Fruit fly (Drosophila melanogaster) whole organism, embryonic: Measurements from ENCODE around the gene sad.

ENCODE experiments used
- Atf-2 ChIP-seq: fragments of 200-800 bp; sonication (Bioruptor generic); optimal IDR thresholded peaks from 2 replicates; lab custom pipeline; 2016; ENCODE audit warnings: missing biosample characterization, missing genetic modification characterization
- CG12071 ChIP-seq: fragments of 200-800 bp; sonication (Bioruptor generic); optimal IDR thresholded peaks from 3 replicates; lab custom pipeline; 2018; ENCODE audit warnings: missing biosample characterization, mild to moderate bottlenecking, missing genetic modification characterization
- CG12155 ChIP-seq: fragments of 200-800 bp; sonication (Bioruptor generic); optimal IDR thresholded peaks from 3 replicates; lab custom pipeline; 2016; ENCODE audit warnings: missing biosample characterization, missing genetic modification characterization
- CG13424 ChIP-seq: fragments of 200-800 bp; sonication (Bioruptor generic); optimal IDR thresholded peaks from 2 replicates; lab custom pipeline; 2019; ENCODE audit warnings: missing biosample characterization, mild to moderate bottlenecking, missing genetic modification characterization, moderate library complexity
- CG1647 ChIP-seq: fragments of 200-800 bp; sonication (Bioruptor generic); optimal IDR thresholded peaks from 3 replicates; lab custom pipeline; 2016; ENCODE audit warnings: missing biosample characterization, missing genetic modification characterization
- CG17359 ChIP-seq: fragments of 200-800 bp; sonication (Bioruptor generic); optimal IDR thresholded peaks from 3 replicates; lab custom pipeline; 2018; ENCODE audit warnings: missing biosample characterization, mild to moderate bottlenecking, missing genetic modification characterization, moderate library complexity
- CG18599 ChIP-seq: fragments of 200-800 bp; sonication (Bioruptor generic); optimal IDR thresholded peaks from 3 replicates; lab custom pipeline; 2017; ENCODE audit warnings: missing biosample characterization, missing genetic modification characterization, mild to moderate bottlenecking, moderate library complexity, missing genetic modification reagents
- CG2129 ChIP-seq: fragments of 200-800 bp; sonication (Bioruptor generic); IDR thresholded peaks from 2 replicates; pipeline ENCODE4 v1.3.6; 2022; ENCODE audit warnings: missing biosample characterization, missing genetic modification characterization; ENCODE audit not compliant: partially characterized antibody
- CG30403 ChIP-seq: fragments of 200-800 bp; sonication (Bioruptor generic); optimal IDR thresholded peaks from 3 replicates; lab custom pipeline; 2016; ENCODE audit warnings: missing biosample characterization, missing genetic modification characterization
- CG31224 ChIP-seq: fragments of 200-800 bp; sonication (Bioruptor generic); IDR thresholded peaks from 2 replicates; pipeline ENCODE4 v1.3.6; 2022; ENCODE audit warnings: missing biosample characterization, missing genetic modification characterization
- CG34376 ChIP-seq: fragments of 200-800 bp; sonication (Bioruptor generic); optimal IDR thresholded peaks from 2 replicates; lab custom pipeline; 2018; ENCODE audit warnings: missing biosample characterization, mild to moderate bottlenecking, missing genetic modification characterization
- CG4730 ChIP-seq: fragments of 200-800 bp; sonication (Bioruptor generic); IDR thresholded peaks from 2 replicates; pipeline ENCODE4 v1.3.6; 2022; ENCODE audit warnings: missing biosample characterization, missing genetic modification characterization
- CG5953 ChIP-seq: fragments of 200-800 bp; sonication (Bioruptor generic); IDR thresholded peaks from 2 replicates; pipeline ENCODE4 v1.3.6; 2022; ENCODE audit warnings: missing biosample characterization, missing genetic modification characterization
- CG6175 ChIP-seq: fragments of 200-800 bp; sonication (Bioruptor generic); IDR thresholded peaks from 3 replicates; pipeline ENCODE4 v1.3.6; 2022; ENCODE audit warnings: missing biosample characterization, missing genetic modification characterization
- CG6689 ChIP-seq: fragments of 200-800 bp; sonication (Bioruptor generic); IDR thresholded peaks from 2 replicates; pipeline ENCODE4 v1.3.6; 2022; ENCODE audit warnings: missing biosample characterization, missing genetic modification characterization
- CG8359 ChIP-seq: fragments of 200-800 bp; sonication (Bioruptor generic); optimal IDR thresholded peaks from 2 replicates; lab custom pipeline; 2017; ENCODE audit warnings: missing biosample characterization, mild to moderate bottlenecking, missing genetic modification characterization, borderline replicate concordance
- Dek ChIP-seq: fragments of 200-800 bp; sonication (Bioruptor generic); optimal IDR thresholded peaks from 3 replicates; lab custom pipeline; 2019; ENCODE audit warnings: missing biosample characterization, mild to moderate bottlenecking, missing genetic modification characterization, moderate library complexity
- Dfd ChIP-seq, 2 experiments: fragments of >200 bp; optimal IDR thresholded peaks; 2 replicates each; lab custom pipeline; 2017; ENCODE audit warnings: missing biosample characterization in 2 of 2, missing genetic modification characterization in 2 of 2
- Dip2 ChIP-seq: fragments of 200-800 bp; sonication (Bioruptor generic); IDR thresholded peaks from 2 replicates; pipeline ENCODE4 v1.3.6; 2022; ENCODE audit warnings: missing biosample characterization, missing genetic modification characterization
- Doc3 ChIP-seq: fragments of 200-800 bp; sonication (Bioruptor generic); IDR thresholded peaks from 3 replicates; pipeline ENCODE4 v1.3.6; 2022; ENCODE audit warnings: missing biosample characterization, missing genetic modification characterization; ENCODE audit not compliant: partially characterized antibody
- H15 ChIP-seq: fragments of 200-800 bp; sonication (Bioruptor generic); IDR thresholded peaks from 3 replicates; pipeline ENCODE4 v1.3.6; 2022; ENCODE audit warnings: missing biosample characterization, missing genetic modification characterization
- HLHmδ ChIP-seq: fragments of 200-800 bp; sonication (Bioruptor generic); optimal IDR thresholded peaks from 2 replicates; lab custom pipeline; 2018; ENCODE audit warnings: missing biosample characterization, mild to moderate bottlenecking, missing genetic modification characterization, moderate library complexity
- HmgD ChIP-seq: fragments of 200-800 bp; sonication (Bioruptor generic); optimal IDR thresholded peaks from 3 replicates; lab custom pipeline; 2016; ENCODE audit warnings: missing biosample characterization, missing genetic modification characterization
- Mes4 ChIP-seq: fragments of 200-800 bp; sonication (Bioruptor generic); optimal IDR thresholded peaks from 2 replicates; lab custom pipeline; 2016; ENCODE audit warnings: missing biosample characterization, missing genetic modification characterization
- NK7.1 ChIP-seq: fragments of 200-800 bp; sonication (Bioruptor generic); optimal IDR thresholded peaks from 3 replicates; lab custom pipeline; 2016; ENCODE audit warnings: missing biosample characterization, missing genetic modification characterization
- Optix ChIP-seq: fragments of 200-800 bp; sonication (Bioruptor generic); IDR thresholded peaks from 3 replicates; pipeline ENCODE4 v1.3.6; 2022; ENCODE audit warnings: missing biosample characterization, missing genetic modification characterization
- Poxn ChIP-seq: fragments of 200-800 bp; sonication (Bioruptor generic); IDR thresholded peaks from 2 replicates; pipeline ENCODE4 v1.3.6; 2022; ENCODE audit warnings: missing biosample characterization, missing genetic modification characterization
- Sox102F ChIP-seq: fragments of 200-800 bp; sonication (Bioruptor generic); optimal IDR thresholded peaks from 2 replicates; lab custom pipeline; 2018; ENCODE audit warnings: missing biosample characterization, mild to moderate bottlenecking, missing genetic modification characterization, moderate library complexity
- Sry-δ ChIP-seq: fragments of 200-800 bp; sonication (Bioruptor generic); optimal IDR thresholded peaks from 2 replicates; lab custom pipeline; 2016; ENCODE audit warnings: missing biosample characterization, missing genetic modification characterization
- Ssrp ChIP-seq: fragments of 200-800 bp; sonication (Bioruptor generic); optimal IDR thresholded peaks from 2 replicates; lab custom pipeline; 2018; ENCODE audit warnings: missing biosample characterization, mild to moderate bottlenecking, missing genetic modification characterization, moderate library complexity
- Stat92E ChIP-seq, 3 experiments: fragments of >200 bp in 2 of 3; fragments of 200-800 bp in 1 of 3; sonication (Bioruptor generic) in 1 of 3; optimal IDR thresholded peaks; 2 replicates each; lab custom pipeline; 2017 to 2019; ENCODE audit warnings: missing biosample characterization in 3 of 3, missing genetic modification characterization in 3 of 3, mild to moderate bottlenecking in 1 of 3, moderate library complexity in 1 of 3
- Vsx1 ChIP-seq: fragments of 200-800 bp; sonication (Bioruptor generic); optimal IDR thresholded peaks from 2 replicates; lab custom pipeline; 2017; ENCODE audit warnings: missing biosample characterization, mild to moderate bottlenecking, missing genetic modification characterization, missing genetic modification reagents
- cato ChIP-seq: fragments of 200-800 bp; sonication (Bioruptor generic); optimal IDR thresholded peaks from 2 replicates; lab custom pipeline; 2016; ENCODE audit warnings: missing biosample characterization, missing genetic modification characterization, borderline replicate concordance
- chif ChIP-seq, 2 experiments: fragments of 200-800 bp; sonication (Bioruptor generic); optimal IDR thresholded peaks; 3 replicates each; lab custom pipeline; 2016; ENCODE audit warnings: missing biosample characterization in 2 of 2, missing genetic modification characterization in 2 of 2
- corto ChIP-seq: fragments of 200-800 bp; sonication (Bioruptor generic); optimal IDR thresholded peaks from 2 replicates; lab custom pipeline; 2016; ENCODE audit warnings: missing biosample characterization, mild to moderate bottlenecking, missing genetic modification characterization, moderate library complexity
- fd64A ChIP-seq: fragments of 200-800 bp; sonication (Bioruptor generic); optimal IDR thresholded peaks from 3 replicates; lab custom pipeline; 2018; ENCODE audit warnings: missing biosample characterization, mild to moderate bottlenecking, missing genetic modification characterization
- gfzf ChIP-seq: fragments of 200-800 bp; sonication (Bioruptor generic); optimal IDR thresholded peaks from 2 replicates; lab custom pipeline; 2016; ENCODE audit warnings: missing biosample characterization, mild to moderate bottlenecking, missing genetic modification characterization, moderate library complexity
- grau ChIP-seq: fragments of 200-800 bp; optimal IDR thresholded peaks from 3 replicates; lab custom pipeline; 2019; ENCODE audit warnings: missing biosample characterization, mild to moderate bottlenecking, missing genetic modification characterization, moderate library complexity
- gt ChIP-seq: fragments of 200-800 bp; sonication (Bioruptor generic); IDR thresholded peaks from 2 replicates; pipeline ENCODE4 v1.3.6; 2022; ENCODE audit warnings: missing biosample characterization, missing genetic modification characterization
- jumu ChIP-seq: fragments of 200-800 bp; sonication (Bioruptor generic); optimal IDR thresholded peaks from 3 replicates; lab custom pipeline; 2016; ENCODE audit warnings: missing biosample characterization, missing genetic modification characterization
- ken ChIP-seq: fragments of 200-800 bp; sonication (Bioruptor generic); IDR thresholded peaks from 3 replicates; pipeline ENCODE4 v1.3.6; 2022; ENCODE audit warnings: missing biosample characterization, missing genetic modification characterization
- nerfin-1 ChIP-seq: fragments of 200-800 bp; sonication (Bioruptor generic); optimal IDR thresholded peaks from 3 replicates; lab custom pipeline; 2019; ENCODE audit warnings: missing biosample characterization, mild to moderate bottlenecking, missing genetic modification characterization, moderate library complexity
- p53 ChIP-seq: fragments of 200-800 bp; sonication (Bioruptor generic); optimal IDR thresholded peaks from 2 replicates; lab custom pipeline; 2016; ENCODE audit warnings: missing biosample characterization, missing genetic modification characterization
- run ChIP-seq: fragments of 200-800 bp; sonication (Bioruptor generic); optimal IDR thresholded peaks from 3 replicates; lab custom pipeline; 2018; ENCODE audit warnings: missing biosample characterization, mild to moderate bottlenecking, missing genetic modification characterization
- so ChIP-seq: fragments of 200-800 bp; sonication (Bioruptor generic); IDR thresholded peaks from 3 replicates; pipeline ENCODE4 v1.3.6; 2022; ENCODE audit warnings: missing biosample characterization, missing genetic modification characterization
- ssp ChIP-seq: fragments of 200-800 bp; sonication (Bioruptor generic); IDR thresholded peaks from 2 replicates; pipeline ENCODE4 v1.3.6; 2022; ENCODE audit warnings: missing biosample characterization, missing genetic modification characterization
- tup ChIP-seq: fragments of 200-800 bp; sonication (Bioruptor generic); optimal IDR thresholded peaks from 2 replicates; lab custom pipeline; 2016; ENCODE audit warnings: missing biosample characterization, mild to moderate bottlenecking, missing genetic modification characterization, moderate library complexity
- wor ChIP-seq: fragments of 200-800 bp; sonication (Bioruptor generic); IDR thresholded peaks from 2 replicates; pipeline ENCODE4 v1.3.6; 2022; ENCODE audit warnings: missing biosample characterization, missing genetic modification characterization

The sad gene

dm6 chr3R:11887114-11888037 lies 10.3 kb downstream of the sad start, which contains the start of gene mthl5 (continued):
- peak; percentile 47; the same call in 1 of the 2 replicates for TF ChIP-seq wor (GFP tag; lab: Robert Waterston, UW)
- TF ChIP-seq HLHmδ (GFP tag; lab: Kevin White, UChicago) = peak; percentile 48
- TF ChIP-seq ssp (GFP tag; lab: Robert Waterston, UW) = peak; percentile 64
- no peak for TF ChIP-seq fd64A (GFP tag; lab: Kevin White, UChicago)
- TF ChIP-seq so (GFP tag; lab: Robert Waterston, UW) = peak; percentile 65; the same call in 2 of the 3 replicates
- peak; percentile 75 for TF ChIP-seq Sox102F (GFP tag; lab: Kevin White, UChicago)
- peak; percentile 80 for TF ChIP-seq Mes4 (GFP tag; lab: Kevin White, UChicago)
- peak; percentile 53 for TF ChIP-seq HmgD (GFP tag; lab: Kevin White, UChicago)
- TF ChIP-seq CG34376 (GFP tag; lab: Kevin White, UChicago) = no peak
- no peak for TF ChIP-seq Dip2
- peak; percentile 73 for TF ChIP-seq CG18599 (GFP tag; lab: Kevin White, UChicago)
- peak; percentile 40 for TF ChIP-seq Dek (tag; lab: Kevin White, UChicago)
- peak; percentile 74 for TF ChIP-seq corto (GFP tag; lab: Kevin White, UChicago)
- TF ChIP-seq Ssrp (tag; lab: Kevin White, UChicago) = peak; percentile 81
- TF ChIP-seq nerfin-1 (tag; lab: Kevin White, UChicago) = peak; percentile 78
- TF ChIP-seq CG2129 (GFP tag; lab: Robert Waterston, UW) = no peak
- peak; percentile 79 for TF ChIP-seq Atf-2
- TF ChIP-seq CG12071 (GFP tag; lab: Kevin White, UChicago) = peak; percentile 23
- peak; percentile 27 for TF ChIP-seq Sry-δ
- peak; percentile 37 for TF ChIP-seq p53 (GFP tag; lab: Kevin White, UChicago)
- peak in 1 of 3 experiments; percentile 21 for TF ChIP-seq Stat92E (GFP tag; optimal IDR thresholded peaks at IDR 0.05; lab: Kevin White, UChicago)
- TF ChIP-seq grau (tag; lab: Kevin White, UChicago) = peak; percentile 84
- TF ChIP-seq CG13424 (tag; lab: Kevin White, UChicago) = peak; percentile 81
- peak; percentile 18 for TF ChIP-seq Vsx1 (GFP tag; lab: Kevin White, UChicago)
- peak; percentile 79 for TF ChIP-seq CG6689 (GFP tag; lab: Robert Waterston, UW)
- TF ChIP-seq jumu (GFP tag; lab: Kevin White, UChicago) = peak; percentile 78
- TF ChIP-seq H15 (GFP tag; lab: Robert Waterston, UW) = peak; percentile 61
- TF ChIP-seq CG8359 (GFP tag; lab: Kevin White, UChicago) = peak; percentile 69
- peak; percentile 47 for TF ChIP-seq tup (GFP tag; lab: Kevin White, UChicago)
- TF ChIP-seq gfzf (GFP tag; lab: Kevin White, UChicago) = no peak
- peak; percentile 78 for TF ChIP-seq cato
- TF ChIP-seq CG17359 (tag; lab: Kevin White, UChicago) = peak; percentile 76
- no peak for TF ChIP-seq Poxn (GFP tag; lab: Robert Waterston, UW)
- TF ChIP-seq CG31224 = no peak; the same call in 1 of the 2 replicates
- peak; percentile 86 for TF ChIP-seq CG30403 (GFP tag; lab: Kevin White, UChicago)
- peak; percentile 58 for TF ChIP-seq CG4730
- peak; percentile 79 to 89 for TF ChIP-seq chif (GFP tag; optimal IDR thresholded peaks at IDR 0.05; lab: Kevin White, UChicago)
- TF ChIP-seq NK7.1 = no peak
- TF ChIP-seq Doc3 (GFP tag; lab: Robert Waterston, UW) = no peak
- no peak for TF ChIP-seq gt
- TF ChIP-seq CG5953 (GFP tag; lab: Robert Waterston, UW) = no peak; the same call in 1 of the 2 replicates
- TF ChIP-seq CG6175 = no peak; the same call in 2 of the 3 replicates
- TF ChIP-seq CG12155 = peak; percentile 76
- peak; percentile 71; the same call in 2 of the 3 replicates for TF ChIP-seq Optix (GFP tag; lab: Robert Waterston, UW)
- TF ChIP-seq CG1647 (GFP tag; lab: Kevin White, UChicago) = peak; percentile 67
- TF ChIP-seq run = no peak
- TF ChIP-seq ken (GFP tag; lab: Robert Waterston, UW) = peak; percentile 82
- TF ChIP-seq Dfd (GFP tag; optimal IDR thresholded peaks at IDR 0.05; lab: Kevin White, UChicago) = no peak
